Worm (Caenorhabditis elegans) whole organism, young adult: ENCODE results near the gene srg-39.

Source experiments
- B0336.3 ChIP-seq: fragments of 200-800 bp; sonication (Bioruptor generic); IDR thresholded peaks from 2 replicates; pipeline ENCODE4 v1.3.6; 2022; ENCODE audit warnings: missing genetic modification characterization, missing compliant biosample characterization
- K11D2.4 ChIP-seq: fragments of 200-800 bp; sonication (Bioruptor generic); IDR thresholded peaks from 2 replicates; pipeline ENCODE4 v1.3.6; 2022; ENCODE audit warnings: missing genetic modification reagents, missing genetic modification characterization, missing compliant biosample characterization
- Y67H2A.10 ChIP-seq: fragments of 200-800 bp; sonication (Bioruptor generic); conservative IDR thresholded peaks from 2 replicates; pipeline ENCODE4 v1.3.6; 2022; ENCODE audit warnings: missing genetic modification reagents, missing genetic modification characterization, missing compliant biosample characterization
- attf-6 ChIP-seq: fragments of 200-800 bp; sonication (Bioruptor generic); IDR thresholded peaks from 2 replicates; pipeline ENCODE4 v1.3.6; 2022; ENCODE audit warnings: missing genetic modification reagents, missing genetic modification characterization, missing compliant biosample characterization
- ccch-3 ChIP-seq: fragments of 200-800 bp; sonication (Bioruptor generic); optimal IDR thresholded peaks from 2 replicates; lab custom pipeline; 2018; ENCODE audit warnings: mild to moderate bottlenecking, missing genetic modification characterization, missing compliant biosample characterization
- die-1 ChIP-seq: sonication (generic microtip); optimal IDR thresholded peaks from 2 replicates; lab custom pipeline; 2016; ENCODE audit warnings: missing genotype, mild to moderate bottlenecking, missing genetic modification characterization, missing compliant biosample characterization
- nfyb-1 ChIP-seq: fragments of 200-800 bp; sonication (Bioruptor generic); IDR thresholded peaks from 2 replicates; pipeline ENCODE4 v1.3.6; 2022; ENCODE audit warnings: missing genetic modification reagents, missing genetic modification characterization, missing compliant biosample characterization

ce11 chrV:11127197-11127596 is 25.0 kb downstream of the srg-39 start, which contains the start of gene jmjd-5:
- TF ChIP-seq ccch-3 (GFP tag; lab: Kevin White, UChicago), result no peak
- TF ChIP-seq K11D2.4 (GFP tag; lab: Robert Waterston, UW), result no peak
- no peak for TF ChIP-seq Y67H2A.10 (GFP tag; lab: Robert Waterston, UW)
- TF ChIP-seq B0336.3 (GFP tag; lab: Robert Waterston, UW), result no peak
- no peak for TF ChIP-seq die-1 (tag; lab: Kevin White, UChicago)
- TF ChIP-seq nfyb-1 (GFP tag; lab: Robert Waterston, UW), result no peak
- no peak for TF ChIP-seq attf-6 (GFP tag; lab: Robert Waterston, UW)
